Worm (Caenorhabditis elegans): ENCODE results near the gene C46F11.6.

DNA sequence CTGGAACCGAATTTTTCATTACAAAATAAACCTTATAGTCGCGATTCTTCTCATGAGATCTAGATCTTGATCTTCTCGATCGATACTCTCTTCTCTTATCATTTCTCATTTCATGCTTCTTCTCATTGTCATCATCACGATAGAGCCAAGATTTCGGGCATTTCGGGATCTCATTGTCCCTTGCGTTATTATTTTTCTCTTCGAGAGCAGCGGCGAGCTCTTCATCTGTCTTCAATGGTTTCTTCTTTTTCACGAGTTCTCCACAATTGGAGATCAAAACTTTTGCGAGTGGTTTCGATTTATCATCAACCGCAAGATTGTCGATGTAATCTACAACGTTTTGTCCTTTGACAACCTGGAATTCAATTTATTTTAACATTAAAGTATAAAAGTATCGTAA lies 28.1 kb upstream of the C46F11.6 start:
- TF ChIP-seq tbx-37 (GFP tag; conservative IDR thresholded peaks at IDR 0.05) (no peak), ama-1 (optimal IDR thresholded peaks at IDR 0.05) (no peak), ceh-36 (tag; optimal IDR thresholded peaks at IDR 0.05) (no peak), hnd-1 (tag; optimal IDR thresholded peaks at IDR 0.05) (no peak), ets-7 (tag; optimal IDR thresholded peaks at IDR 0.05) (no peak), scrt-1 (GFP tag; IDR thresholded peaks at IDR 0.05) (no peak), tbx-11 (GFP tag; IDR thresholded peaks at IDR 0.05) (no peak), B0310.2 (tag; optimal IDR thresholded peaks at IDR 0.05) (no peak), flt-1 (GFP tag; IDR thresholded peaks at IDR 0.05) (no peak), F13C5.2 (tag; optimal IDR thresholded peaks at IDR 0.05) (no peak)

All from whole organism, early embryonic.